Worm (Caenorhabditis elegans) whole organism, L4 larva: Measurements from ENCODE around the gene C17C3.5.

ENCODE experiments used
- F49E8.2 ChIP-seq: sonication (generic microtip); optimal IDR thresholded peaks from 2 replicates; lab custom pipeline; 2016; ENCODE audit warnings: missing compliant biosample characterization, mild to moderate bottlenecking, missing genetic modification characterization, borderline replicate concordance
- R02D3.7 ChIP-seq: fragments of 150-350 bp; sonication (generic microtip); optimal IDR thresholded peaks from 3 replicates; lab custom pipeline; 2014; ENCODE audit warnings: missing biosample characterization, missing genetic modification characterization
- Y5F2A.4 ChIP-seq: fragments of 200-800 bp; sonication (Bioruptor generic); optimal IDR thresholded peaks from 2 replicates; lab custom pipeline; 2018; ENCODE audit warnings: mild to moderate bottlenecking, missing genetic modification characterization, missing compliant biosample characterization
- Y75B8A.6 ChIP-seq: fragments of 200-800 bp; sonication (Bioruptor generic); IDR thresholded peaks from 2 replicates; pipeline ENCODE4 v1.3.6; 2022; ENCODE audit warnings: missing genetic modification reagents, missing genetic modification characterization, missing compliant biosample characterization
- arid-1 ChIP-seq: fragments of 200-800 bp; sonication (Bioruptor generic); conservative IDR thresholded peaks from 2 replicates; pipeline ENCODE4 v1.3.6; 2022; ENCODE audit warnings: missing genetic modification reagents, missing genetic modification characterization, missing compliant biosample characterization
- ceh-44 ChIP-seq: fragments of 200-800 bp; sonication (Bioruptor generic); IDR thresholded peaks from 2 replicates; pipeline ENCODE4 v1.3.6; 2022; ENCODE audit warnings: missing genetic modification reagents, missing genetic modification characterization, missing compliant biosample characterization
- cey-2 ChIP-seq: sonication (generic microtip); optimal IDR thresholded peaks from 3 replicates; lab custom pipeline; 2017; ENCODE audit warnings: missing genetic modification characterization, mild to moderate bottlenecking, missing compliant biosample characterization, antibody characterized with exemption, borderline replicate concordance; ENCODE audit not compliant: insufficient read depth
- daf-16 ChIP-seq, 3 experiments: sonication (generic microtip); optimal IDR thresholded peaks; 2 replicates each; lab custom pipeline; 2016 to 2017; ENCODE audit warnings: missing genetic modification characterization in 3 of 3, missing genetic modification reagents in 3 of 3, mild to moderate bottlenecking in 2 of 3, missing compliant biosample characterization in 2 of 3, missing biosample characterization in 1 of 3, moderate library complexity in 1 of 3
- dmd-6 ChIP-seq: fragments of 200-800 bp; sonication (Bioruptor generic); IDR thresholded peaks from 2 replicates; pipeline ENCODE4 v1.3.6; 2022; ENCODE audit warnings: missing genetic modification reagents, missing genetic modification characterization, missing compliant biosample characterization
- dve-1 ChIP-seq: sonication (generic microtip); optimal IDR thresholded peaks from 2 replicates; lab custom pipeline; 2017; ENCODE audit warnings: antibody characterized with exemption, mild to moderate bottlenecking, missing genetic modification characterization, missing compliant biosample characterization; ENCODE audit not compliant: insufficient read depth
- hlh-11 ChIP-seq: fragments of 200-800 bp; sonication (Bioruptor generic); optimal IDR thresholded peaks from 2 replicates; lab custom pipeline; 2018; ENCODE audit warnings: mild to moderate bottlenecking, missing genetic modification characterization, missing compliant biosample characterization
- hlh-30 ChIP-seq: sonication (generic microtip); optimal IDR thresholded peaks from 2 replicates; lab custom pipeline; 2017; ENCODE audit warnings: antibody characterized with exemption, mild to moderate bottlenecking, missing genetic modification characterization, missing compliant biosample characterization; ENCODE audit not compliant: insufficient read depth
- lim-7 ChIP-seq: fragments of 200-800 bp; sonication (Bioruptor generic); IDR thresholded peaks from 2 replicates; pipeline ENCODE4 v1.3.6; 2022; ENCODE audit warnings: missing genetic modification characterization, missing compliant biosample characterization
- lin-1 ChIP-seq: fragments of 200-800 bp; sonication (Bioruptor generic); IDR thresholded peaks from 2 replicates; pipeline ENCODE4 v1.3.6; 2022; ENCODE audit warnings: missing genetic modification reagents, missing genetic modification characterization, missing compliant biosample characterization
- mdl-1 ChIP-seq, 2 experiments: fragments of 150-350 bp in 1 of 2; sonication (generic microtip) in 1 of 2; optimal IDR thresholded peaks; 2 replicates each; lab custom pipeline; 2014 to 2017; ENCODE audit warnings: missing biosample characterization in 2 of 2, missing genetic modification characterization in 2 of 2
- nhr-102 ChIP-seq: sonication (generic microtip); optimal IDR thresholded peaks from 2 replicates; lab custom pipeline; 2016; ENCODE audit warnings: mild to moderate bottlenecking, missing genetic modification characterization, moderate library complexity, missing compliant biosample characterization
- nhr-11 ChIP-seq: fragments of 150-350 bp; optimal IDR thresholded peaks from 2 replicates; lab custom pipeline; 2014; ENCODE audit warnings: missing biosample characterization, missing genetic modification characterization
- nhr-28 ChIP-seq: fragments of 150-350 bp; optimal IDR thresholded peaks from 2 replicates; lab custom pipeline; 2014; ENCODE audit warnings: missing biosample characterization, missing genetic modification characterization
- nhr-76 ChIP-seq: fragments of 150-350 bp; optimal IDR thresholded peaks from 2 replicates; lab custom pipeline; 2014; ENCODE audit warnings: missing biosample characterization, missing genetic modification characterization
- nhr-77 ChIP-seq: fragments of 150-350 bp; optimal IDR thresholded peaks from 2 replicates; lab custom pipeline; 2014; ENCODE audit warnings: missing biosample characterization, missing genetic modification characterization
- pqm-1 ChIP-seq: sonication (generic microtip); optimal IDR thresholded peaks from 2 replicates; lab custom pipeline; 2017; ENCODE audit warnings: missing biosample characterization, missing genetic modification characterization
- rbr-2 ChIP-seq: sonication (generic microtip); optimal IDR thresholded peaks from 2 replicates; lab custom pipeline; 2016; ENCODE audit warnings: missing genotype, missing genetic modification characterization, missing compliant biosample characterization
- sdz-12 ChIP-seq: fragments of 200-800 bp; sonication (Bioruptor generic); optimal IDR thresholded peaks from 2 replicates; lab custom pipeline; 2018; ENCODE audit warnings: mild to moderate bottlenecking, missing genetic modification characterization, missing compliant biosample characterization
- snpc-4 ChIP-seq: fragments of 150-350 bp; optimal IDR thresholded peaks from 2 replicates; lab custom pipeline; 2014; ENCODE audit warnings: missing biosample characterization, missing genetic modification characterization
- spr-1 ChIP-seq: sonication (generic microtip); optimal IDR thresholded peaks from 2 replicates; lab custom pipeline; 2016; ENCODE audit warnings: mild to moderate bottlenecking, missing genetic modification characterization, missing compliant biosample characterization
- spr-3 ChIP-seq: fragments of 200-800 bp; sonication (Bioruptor generic); optimal IDR thresholded peaks from 2 replicates; lab custom pipeline; 2018; ENCODE audit warnings: mild to moderate bottlenecking, missing genetic modification characterization, missing compliant biosample characterization
- unc-130 ChIP-seq: sonication (generic microtip); optimal IDR thresholded peaks from 2 replicates; lab custom pipeline; 2016; ENCODE audit warnings: missing genetic modification reagents, missing genetic modification characterization, missing compliant biosample characterization
- unc-62 ChIP-seq, 3 experiments: fragments of 150-350 bp in 1 of 3; sonication (generic microtip); optimal IDR thresholded peaks in 2 of 3; peaks in 1 of 3; 1 replicate in 1 of 3; 2 replicates in 2 of 3; lab custom pipeline; 2014 to 2017; ENCODE audit warnings: missing biosample characterization in 3 of 3, missing genetic modification characterization in 3 of 3, missing genetic modification reagents in 3 of 3, missing genotype in 1 of 3
- vab-7 ChIP-seq: fragments of 200-800 bp; sonication (Bioruptor generic); IDR thresholded peaks from 2 replicates; pipeline ENCODE4 v1.3.6; 2022; ENCODE audit warnings: missing genetic modification reagents, missing genetic modification characterization, missing compliant biosample characterization
- zag-1 ChIP-seq: fragments of 150-350 bp; optimal IDR thresholded peaks from 2 replicates; lab custom pipeline; 2014; ENCODE audit warnings: missing biosample characterization, missing genetic modification characterization
- zfp-2 ChIP-seq: sonication (generic microtip); optimal IDR thresholded peaks from 2 replicates; lab custom pipeline; 2016; ENCODE audit warnings: mild to moderate bottlenecking, missing genetic modification characterization, missing compliant biosample characterization
- zfp-3 ChIP-seq: fragments of 200-800 bp; sonication (Bioruptor generic); conservative IDR thresholded peaks from 2 replicates; pipeline ENCODE4 v1.3.6; 2022; ENCODE audit warnings: missing genetic modification reagents, missing genetic modification characterization, missing compliant biosample characterization
- zip-2 ChIP-seq: fragments of 150-350 bp; optimal IDR thresholded peaks from 2 replicates; lab custom pipeline; 2014; ENCODE audit warnings: missing biosample characterization, missing genetic modification characterization

Gene C17C3.5

ce11 chrII:5554788-5555187 is 3.2 kb downstream of the C17C3.5 start:
- peak; percentile 19 for TF ChIP-seq dve-1 (tag; lab: Kevin White, UChicago)
- TF ChIP-seq Y5F2A.4 (GFP tag; lab: Kevin White, UChicago) = no peak
- TF ChIP-seq R02D3.7 = no peak
- TF ChIP-seq dmd-6 (GFP tag; lab: Robert Waterston, UW) = peak; percentile 85
- no peak for TF ChIP-seq daf-16 (GFP tag; optimal IDR thresholded peaks at IDR 0.05; lab: Kevin White, UChicago)
- TF ChIP-seq daf-16 (tag; optimal IDR thresholded peaks at IDR 0.05; lab: Kevin White, UChicago) = peak; percentile 51

- no peak for TF ChIP-seq spr-3
- no peak for TF ChIP-seq spr-1 (tag; lab: Kevin White, UChicago)
- peak; percentile 22 for TF ChIP-seq nhr-102
- TF ChIP-seq unc-62 (GFP tag; optimal IDR thresholded peaks at IDR 0.05 in 1 of 2; lab: Kevin White, UChicago) = peak in 1 of 2 experiments; percentile 2
- no peak for TF ChIP-seq unc-62 (tag; optimal IDR thresholded peaks at IDR 0.05; lab: Kevin White, UChicago)
- TF ChIP-seq zfp-3 (GFP tag; lab: Robert Waterston, UW) = no peak
- TF ChIP-seq nhr-76 = no peak
- no peak for TF ChIP-seq snpc-4 (tag; lab: Kevin White, UChicago)
- no peak for TF ChIP-seq hlh-30 (tag; lab: Kevin White, UChicago)
- TF ChIP-seq dve-1 (tag; lab: Kevin White, UChicago) = peak; percentile 21
- no peak for TF ChIP-seq ceh-44 (GFP tag; lab: Robert Waterston, UW)
- TF ChIP-seq zfp-2 (tag; lab: Kevin White, UChicago) = no peak
- no peak for TF ChIP-seq nhr-11
- no peak for TF ChIP-seq rbr-2 (tag; lab: Kevin White, UChicago)
- no peak for TF ChIP-seq daf-16 (GFP tag; optimal IDR thresholded peaks at IDR 0.05; lab: Kevin White, UChicago)
- peak; percentile 47 for TF ChIP-seq daf-16 (tag; optimal IDR thresholded peaks at IDR 0.05; lab: Kevin White, UChicago)
Measured at ce11 chrII:5555522-5555921, 3.9 kb downstream of the C17C3.5 start.

- TF ChIP-seq cey-2 (tag; lab: Kevin White, UChicago) (no peak), zip-2 (tag; lab: Kevin White, UChicago) (no peak)
Measured at ce11 chrII:5556431-5556830, 4.8 kb downstream of the C17C3.5 start, which contains the start of gene ins-11. Gene ins-11, plus strand, starts transcription at chrII:5556731.

ce11 chrII:5557134-5557533 is 5.5 kb downstream of the C17C3.5 start:
- TF ChIP-seq zag-1 (tag; lab: Kevin White, UChicago) = no peak
- TF ChIP-seq hlh-30 (tag; lab: Kevin White, UChicago) = peak; percentile 59
- TF ChIP-seq lin-1 (GFP tag; lab: Robert Waterston, UW) = 0 out of 2 replicates have a peak, but pooled peaks have one; percentile 25
- TF ChIP-seq nhr-77 (tag; lab: Kevin White, UChicago) = peak; percentile 60
- TF ChIP-seq Y75B8A.6 (GFP tag; lab: Robert Waterston, UW) = no peak
- TF ChIP-seq sdz-12 = no peak
- no peak for TF ChIP-seq Y5F2A.4 (GFP tag; lab: Kevin White, UChicago)
- peak in 1 of 2 experiments; percentile 34 for TF ChIP-seq mdl-1 (tag; optimal IDR thresholded peaks at IDR 0.05; lab: Kevin White, UChicago)
- no peak for TF ChIP-seq lim-7
- no peak for TF ChIP-seq daf-16 (GFP tag; optimal IDR thresholded peaks at IDR 0.05; lab: Kevin White, UChicago)
- peak; percentile 79 for TF ChIP-seq daf-16 (tag; optimal IDR thresholded peaks at IDR 0.05; lab: Kevin White, UChicago)
- peak; percentile 48 for TF ChIP-seq hlh-11 (tag; lab: Kevin White, UChicago)
- peak; percentile 83 for TF ChIP-seq dve-1 (tag; lab: Kevin White, UChicago)
- no peak for TF ChIP-seq unc-130 (GFP tag; lab: Kevin White, UChicago)
- peak; percentile 6 for TF ChIP-seq nhr-28
- no peak for TF ChIP-seq vab-7 (GFP tag; lab: Robert Waterston, UW)
- TF ChIP-seq dmd-6 (GFP tag; lab: Robert Waterston, UW) = peak; percentile 67
- no peak for TF ChIP-seq F49E8.2 (tag; lab: Kevin White, UChicago)
- TF ChIP-seq arid-1 (GFP tag; lab: Robert Waterston, UW) = no peak
- peak; percentile 73 for TF ChIP-seq pqm-1 (tag; lab: Kevin White, UChicago)
- TF ChIP-seq, all 104 proteins: peak for 10
